Fruit fly (Drosophila melanogaster) whole organism, embryonic: ENCODE measurements around the gene CG45307.
A peak's percentile ranks its signal among the peaks of the same experiment; 100 is the strongest.

ENCODE experiments used
- Atf3 ChIP-seq: fragments of 200-800 bp; sonication (Bioruptor generic); optimal IDR thresholded peaks from 3 replicates; lab custom pipeline; 2016; ENCODE audit warnings: missing biosample characterization, missing genetic modification characterization
- BtbVII ChIP-seq: fragments of 200-800 bp; sonication (Bioruptor generic); optimal IDR thresholded peaks from 3 replicates; lab custom pipeline; 2017; ENCODE audit warnings: missing biosample characterization, mild to moderate bottlenecking, missing genetic modification characterization
- CG10147 ChIP-seq: fragments of 200-800 bp; sonication (Bioruptor generic); optimal IDR thresholded peaks from 2 replicates; lab custom pipeline; 2019; ENCODE audit warnings: missing biosample characterization, mild to moderate bottlenecking, missing genetic modification characterization, moderate library complexity
- CG12391 ChIP-seq: fragments of 200-800 bp; sonication (Bioruptor generic); optimal IDR thresholded peaks from 3 replicates; lab custom pipeline; 2018; ENCODE audit warnings: missing biosample characterization, mild to moderate bottlenecking, missing genetic modification characterization, moderate library complexity
- CG14050 ChIP-seq: fragments of 200-800 bp; sonication (Bioruptor generic); IDR thresholded peaks from 3 replicates; pipeline ENCODE4 v1.3.6; 2022; ENCODE audit warnings: missing biosample characterization, missing genetic modification characterization
- CG16863 ChIP-seq: fragments of 200-800 bp; sonication (Bioruptor generic); optimal IDR thresholded peaks from 3 replicates; lab custom pipeline; 2016; ENCODE audit warnings: missing biosample characterization, missing genetic modification characterization
- CG17186 ChIP-seq: fragments of 200-800 bp; sonication (Bioruptor generic); optimal IDR thresholded peaks from 3 replicates; lab custom pipeline; 2017; ENCODE audit warnings: missing biosample characterization, missing genetic modification reagents, missing genetic modification characterization
- CG17328 ChIP-seq: fragments of 200-800 bp; sonication (Bioruptor generic); IDR thresholded peaks from 2 replicates; pipeline ENCODE4 v1.3.6; 2022; ENCODE audit warnings: missing biosample characterization, missing genetic modification characterization
- CG2116 ChIP-seq: fragments of 200-800 bp; sonication (Bioruptor generic); optimal IDR thresholded peaks from 3 replicates; lab custom pipeline; 2018; ENCODE audit warnings: missing biosample characterization, mild to moderate bottlenecking, missing genetic modification characterization
- CG30020 ChIP-seq: fragments of 200-800 bp; optimal IDR thresholded peaks from 2 replicates; lab custom pipeline; 2019; ENCODE audit warnings: missing biosample characterization, mild to moderate bottlenecking, missing genetic modification characterization, moderate library complexity
- CG34376 ChIP-seq: fragments of 200-800 bp; sonication (Bioruptor generic); optimal IDR thresholded peaks from 2 replicates; lab custom pipeline; 2018; ENCODE audit warnings: missing biosample characterization, mild to moderate bottlenecking, missing genetic modification characterization
- CG34422 ChIP-seq: fragments of 200-800 bp; sonication (Bioruptor generic); IDR thresholded peaks from 3 replicates; pipeline ENCODE4 v1.3.6; 2022; ENCODE audit warnings: missing biosample characterization, missing genetic modification characterization
- CG4404 ChIP-seq: fragments of 200-800 bp; sonication (Bioruptor generic); IDR thresholded peaks from 2 replicates; pipeline ENCODE4 v1.3.6; 2022; ENCODE audit warnings: missing biosample characterization, missing genetic modification characterization
- CG4854 ChIP-seq: fragments of 200-800 bp; sonication (Bioruptor generic); optimal IDR thresholded peaks from 2 replicates; lab custom pipeline; 2016; ENCODE audit warnings: missing biosample characterization, missing genetic modification characterization, inconsistent platforms
- CG5245 ChIP-seq: fragments of 200-800 bp; sonication (Bioruptor generic); optimal IDR thresholded peaks from 3 replicates; lab custom pipeline; 2016; ENCODE audit warnings: missing biosample characterization, missing genetic modification characterization
- CG6683 ChIP-seq: fragments of 200-800 bp; sonication (Bioruptor generic); optimal IDR thresholded peaks from 2 replicates; lab custom pipeline; 2017; ENCODE audit warnings: missing biosample characterization, mild to moderate bottlenecking, missing genetic modification characterization, missing genetic modification reagents
- CG8924 ChIP-seq: fragments of 200-800 bp; optimal IDR thresholded peaks from 3 replicates; lab custom pipeline; 2019; ENCODE audit warnings: missing biosample characterization, mild to moderate bottlenecking, missing genetic modification characterization, moderate library complexity
- CG9797 ChIP-seq: fragments of 200-800 bp; sonication (Bioruptor generic); optimal IDR thresholded peaks from 3 replicates; lab custom pipeline; 2018; ENCODE audit warnings: missing biosample characterization, mild to moderate bottlenecking, missing genetic modification characterization
- CG9876 ChIP-seq: fragments of 200-800 bp; sonication (Bioruptor generic); optimal IDR thresholded peaks from 2 replicates; lab custom pipeline; 2016; ENCODE audit warnings: missing biosample characterization, missing genetic modification characterization
- CG9932 ChIP-seq: fragments of 200-800 bp; sonication (Bioruptor generic); IDR thresholded peaks from 2 replicates; pipeline ENCODE4 v1.3.6; 2022; ENCODE audit warnings: missing biosample characterization, missing genetic modification characterization
- CHES-1-like ChIP-seq: fragments of 200-800 bp; sonication (Bioruptor generic); optimal IDR thresholded peaks from 2 replicates; lab custom pipeline; 2016; ENCODE audit warnings: missing biosample characterization, missing genetic modification characterization
- Dbx ChIP-seq: fragments of 200-800 bp; sonication (Bioruptor generic); IDR thresholded peaks from 3 replicates; pipeline ENCODE4 v1.3.6; 2022; ENCODE audit warnings: missing biosample characterization, missing genetic modification characterization
- Dfd ChIP-seq, 2 experiments: fragments of >200 bp; optimal IDR thresholded peaks; 2 replicates each; lab custom pipeline; 2017; ENCODE audit warnings: missing biosample characterization in 2 of 2, missing genetic modification characterization in 2 of 2
- Eip74EF ChIP-seq, 2 experiments: fragments of 200-800 bp in 1 of 2; fragments of >200 bp in 1 of 2; sonication (Bioruptor generic) in 1 of 2; optimal IDR thresholded peaks; 2 replicates each; lab custom pipeline; 2017 to 2019; ENCODE audit warnings: missing biosample characterization in 2 of 2, missing genetic modification characterization in 2 of 2, mild to moderate bottlenecking in 1 of 2, moderate library complexity in 1 of 2
- HHEX ChIP-seq: fragments of 200-800 bp; sonication (Bioruptor generic); optimal IDR thresholded peaks from 3 replicates; lab custom pipeline; 2017; ENCODE audit warnings: missing biosample characterization, mild to moderate bottlenecking, missing genetic modification characterization, missing genetic modification reagents
- Hand ChIP-seq: fragments of 200-800 bp; sonication (Bioruptor generic); optimal IDR thresholded peaks from 2 replicates; lab custom pipeline; 2017; ENCODE audit warnings: mild to moderate bottlenecking, missing biosample characterization, missing genetic modification reagents, missing genetic modification characterization
- HmgZ ChIP-seq: fragments of 200-800 bp; sonication (Bioruptor generic); optimal IDR thresholded peaks from 2 replicates; lab custom pipeline; 2018; ENCODE audit warnings: missing biosample characterization, mild to moderate bottlenecking, missing genetic modification characterization
- Lim3 ChIP-seq: fragments of 200-800 bp; sonication (Bioruptor generic); IDR thresholded peaks from 2 replicates; pipeline ENCODE4 v1.3.6; 2022; ENCODE audit warnings: missing biosample characterization, missing genetic modification characterization
- Max ChIP-seq: fragments of 200-800 bp; sonication (Bioruptor generic); optimal IDR thresholded peaks from 2 replicates; lab custom pipeline; 2016; ENCODE audit warnings: missing biosample characterization, mild to moderate bottlenecking, missing genetic modification characterization
- Scr ChIP-seq: fragments of 200-800 bp; sonication (Bioruptor generic); IDR thresholded peaks from 2 replicates; pipeline ENCODE4 v1.3.6; 2022; ENCODE audit warnings: missing biosample characterization, missing genetic modification characterization; ENCODE audit not compliant: partially characterized antibody
- Sin3A ChIP-seq: fragments of >200 bp; optimal IDR thresholded peaks from 2 replicates; lab custom pipeline; 2018
- Ssrp ChIP-seq: fragments of 200-800 bp; sonication (Bioruptor generic); optimal IDR thresholded peaks from 2 replicates; lab custom pipeline; 2018; ENCODE audit warnings: missing biosample characterization, mild to moderate bottlenecking, missing genetic modification characterization, moderate library complexity
- ara ChIP-seq: fragments of 200-800 bp; sonication (Bioruptor generic); IDR thresholded peaks from 2 replicates; pipeline ENCODE4 v1.3.6; 2022; ENCODE audit warnings: missing biosample characterization, missing genetic modification characterization
- ase ChIP-seq: fragments of 200-800 bp; sonication (Bioruptor generic); IDR thresholded peaks from 3 replicates; pipeline ENCODE4 v1.3.6; 2022; ENCODE audit warnings: missing biosample characterization, missing genetic modification characterization
- croc ChIP-seq: fragments of 200-800 bp; sonication (Bioruptor generic); conservative IDR thresholded peaks from 3 replicates; pipeline ENCODE4 v1.3.6; 2022; ENCODE audit warnings: missing biosample characterization, missing genetic modification characterization
- crol ChIP-seq: fragments of 200-800 bp; sonication (Bioruptor generic); IDR thresholded peaks from 2 replicates; pipeline ENCODE4 v1.3.6; 2022; ENCODE audit warnings: missing biosample characterization, missing genetic modification characterization
- dan ChIP-seq: fragments of 200-800 bp; sonication (Bioruptor generic); IDR thresholded peaks from 2 replicates; pipeline ENCODE4 v1.3.6; 2022; ENCODE audit warnings: missing biosample characterization, missing genetic modification characterization
- dpn ChIP-seq, 2 experiments: fragments of 200-800 bp; sonication (Bioruptor generic); optimal IDR thresholded peaks; 3 replicates each; lab custom pipeline; 2016; ENCODE audit warnings: missing biosample characterization in 2 of 2, missing genetic modification characterization in 2 of 2
- ewg ChIP-seq: fragments of 200-800 bp; sonication (Bioruptor generic); optimal IDR thresholded peaks from 3 replicates; lab custom pipeline; 2017; ENCODE audit warnings: mild to moderate bottlenecking, missing biosample characterization, missing genetic modification reagents, missing genetic modification characterization
- fru ChIP-seq: fragments of >200 bp; optimal IDR thresholded peaks from 2 replicates; lab custom pipeline; 2017
- gcm2 ChIP-seq: fragments of 200-800 bp; sonication (Bioruptor generic); optimal IDR thresholded peaks from 2 replicates; lab custom pipeline; 2016; ENCODE audit warnings: missing biosample characterization, missing genetic modification characterization
- mam ChIP-seq: fragments of 200-800 bp; sonication (Bioruptor generic); optimal IDR thresholded peaks from 3 replicates; lab custom pipeline; 2016; ENCODE audit warnings: missing biosample characterization, missing genetic modification characterization
- oc ChIP-seq: fragments of 200-800 bp; sonication (Bioruptor generic); optimal IDR thresholded peaks from 2 replicates; lab custom pipeline; 2018; ENCODE audit warnings: missing biosample characterization, mild to moderate bottlenecking, missing genetic modification characterization, moderate library complexity
- pfk ChIP-seq: fragments of 200-800 bp; sonication (Bioruptor generic); optimal IDR thresholded peaks from 2 replicates; lab custom pipeline; 2018; ENCODE audit warnings: missing biosample characterization, mild to moderate bottlenecking, missing genetic modification characterization, moderate library complexity
- psq ChIP-seq: fragments of 200-800 bp; sonication (Bioruptor generic); optimal IDR thresholded peaks from 2 replicates; lab custom pipeline; 2017; ENCODE audit warnings: missing biosample characterization, missing genetic modification characterization
- repo ChIP-seq: fragments of 200-800 bp; sonication (Bioruptor generic); optimal IDR thresholded peaks from 2 replicates; lab custom pipeline; 2016; ENCODE audit warnings: missing biosample characterization, missing genetic modification characterization
- rib ChIP-seq: fragments of 200-800 bp; sonication (Bioruptor generic); IDR thresholded peaks from 2 replicates; pipeline ENCODE4 v1.3.6; 2022; ENCODE audit warnings: missing biosample characterization, missing genetic modification characterization
- sob ChIP-seq: fragments of 200-800 bp; sonication (Bioruptor generic); IDR thresholded peaks from 2 replicates; pipeline ENCODE4 v1.3.6; 2022; ENCODE audit warnings: missing biosample characterization, missing genetic modification characterization
- ssp ChIP-seq: fragments of 200-800 bp; sonication (Bioruptor generic); IDR thresholded peaks from 2 replicates; pipeline ENCODE4 v1.3.6; 2022; ENCODE audit warnings: missing biosample characterization, missing genetic modification characterization
- toy ChIP-seq: fragments of 200-800 bp; sonication (Bioruptor generic); IDR thresholded peaks from 2 replicates; pipeline ENCODE4 v1.3.6; 2022; ENCODE audit warnings: missing biosample characterization, missing genetic modification characterization
- ttk ChIP-seq: fragments of 200-800 bp; sonication (Bioruptor generic); IDR thresholded peaks from 2 replicates; pipeline ENCODE4 v2.1.2; 2022; ENCODE audit warnings: missing biosample characterization, missing genetic modification characterization
- usp ChIP-seq: fragments of >200 bp; optimal IDR thresholded peaks from 2 replicates; lab custom pipeline; 2017; ENCODE audit warnings: missing biosample characterization, missing genetic modification characterization
- wor ChIP-seq: fragments of 200-800 bp; sonication (Bioruptor generic); IDR thresholded peaks from 2 replicates; pipeline ENCODE4 v1.3.6; 2022; ENCODE audit warnings: missing biosample characterization, missing genetic modification characterization

Gene CG45307

dm6 chr2L:8738253-8738665 is 13.7 kb downstream of the CG45307 start (continued):
- peak; percentile 51 for TF ChIP-seq CG17328
- peak; percentile 40 for TF ChIP-seq Hand
- no peak for TF ChIP-seq dan
- peak; percentile 47 for TF ChIP-seq CG12391 (tag; lab: Kevin White, UChicago)
- peak; percentile 2 for TF ChIP-seq mam (GFP tag; lab: Kevin White, UChicago)
- TF ChIP-seq CG4854 (GFP tag; lab: Kevin White, UChicago), result no peak
- no peak for TF ChIP-seq toy
- TF ChIP-seq crol (GFP tag; lab: Robert Waterston, UW), result no peak
- TF ChIP-seq Atf3 (GFP tag; lab: Kevin White, UChicago), result no peak
- TF ChIP-seq usp, result no peak
- TF ChIP-seq CG17186, result no peak
- no peak for TF ChIP-seq psq
- TF ChIP-seq repo (GFP tag; lab: Kevin White, UChicago), result no peak
- TF ChIP-seq CG16863 (GFP tag; lab: Kevin White, UChicago), result peak; percentile 41
- peak; percentile 63 for TF ChIP-seq CG9932 (GFP tag; lab: Robert Waterston, UW)
- TF ChIP-seq rib (GFP tag; lab: Robert Waterston, UW), result no peak
- peak; percentile 61; the same call in 1 of the 3 replicates for TF ChIP-seq CG34422 (GFP tag; lab: Robert Waterston, UW)
- TF ChIP-seq pfk (GFP tag; lab: Kevin White, UChicago), result no peak
- no peak for TF ChIP-seq CG6683 (GFP tag; lab: Kevin White, UChicago)
- no peak; the same call in 1 of the 2 replicates for TF ChIP-seq sob (GFP tag; lab: Robert Waterston, UW)
- no peak for TF ChIP-seq wor
- TF ChIP-seq Max (GFP tag; lab: Kevin White, UChicago), result no peak
- no peak for TF ChIP-seq CG30020 (tag; lab: Kevin White, UChicago)
- no peak for TF ChIP-seq CG4404 (GFP tag; lab: Robert Waterston, UW)
- peak; percentile 71 for TF ChIP-seq HmgZ (tag; lab: Kevin White, UChicago)
- TF ChIP-seq fru (lab: Kevin White, UChicago), result no peak
- no peak for TF ChIP-seq Sin3A (lab: Kevin White, UChicago)
- TF ChIP-seq BtbVII (GFP tag; lab: Kevin White, UChicago), result peak; percentile 9
- peak; percentile 41; the same call in 1 of the 2 replicates for TF ChIP-seq Lim3
- no peak for TF ChIP-seq Ssrp (tag; lab: Kevin White, UChicago)
- TF ChIP-seq ewg, result peak; percentile 4
- no peak for TF ChIP-seq croc (GFP tag; lab: Robert Waterston, UW)
- TF ChIP-seq CG2116 (GFP tag; lab: Kevin White, UChicago), result peak; percentile 18
- no peak for TF ChIP-seq CG9797 (GFP tag; lab: Kevin White, UChicago)
- no peak for TF ChIP-seq gcm2 (GFP tag; lab: Kevin White, UChicago)
- TF ChIP-seq Scr (GFP tag; lab: Robert Waterston, UW), result no peak
- no peak for TF ChIP-seq CHES-1-like (GFP tag; lab: Kevin White, UChicago)
- TF ChIP-seq oc (tag; lab: Kevin White, UChicago), result no peak
- no peak for TF ChIP-seq CG5245 (GFP tag; lab: Kevin White, UChicago)
- peak; percentile 66 for TF ChIP-seq ara
- TF ChIP-seq ssp (GFP tag; lab: Robert Waterston, UW), result no peak
- no peak for TF ChIP-seq CG9876
- TF ChIP-seq CG14050 (GFP tag; lab: Robert Waterston, UW), result peak; percentile 29; the same call in 1 of the 3 replicates
- no peak for TF ChIP-seq ase (GFP tag; lab: Robert Waterston, UW)
- TF ChIP-seq CG8924 (tag; lab: Kevin White, UChicago), result peak; percentile 49
- TF ChIP-seq Dfd (GFP tag; optimal IDR thresholded peaks at IDR 0.05; lab: Kevin White, UChicago), result no peak
- TF ChIP-seq CG34376 (GFP tag; lab: Kevin White, UChicago), result peak; percentile 88
- TF ChIP-seq Dbx (GFP tag; lab: Robert Waterston, UW), result 0 out of 3 replicates have a peak, but pooled peaks have one; percentile 53
- TF ChIP-seq CG10147 (GFP tag; lab: Kevin White, UChicago), result peak; percentile 25
- peak; percentile 29 to 30 for TF ChIP-seq dpn (GFP tag; optimal IDR thresholded peaks at IDR 0.05; lab: Kevin White, UChicago)
- no peak for TF ChIP-seq Eip74EF (GFP tag; optimal IDR thresholded peaks at IDR 0.05; lab: Kevin White, UChicago)
- TF ChIP-seq HHEX (GFP tag; lab: Kevin White, UChicago), result peak; percentile 2
- no peak for TF ChIP-seq ttk
